Fruit fly (Drosophila melanogaster): ENCODE results near the gene Xrp1.

dm6 chr3R:18910336-18910735 is 4.4 kb upstream of the Xrp1 start:
- no peak for TF ChIP-seq Lpt (GFP tag; optimal IDR thresholded peaks at IDR 0.05)
- no peak for TF ChIP-seq CG6163 (GFP tag; IDR thresholded peaks at IDR 0.05)
- TF ChIP-seq Eip78C (GFP tag), result no peak
- no peak for TF ChIP-seq Sox15 (GFP tag; optimal IDR thresholded peaks at IDR 0.05)
- TF ChIP-seq net (GFP tag; optimal IDR thresholded peaks at IDR 0.05), result no peak
- no peak for TF ChIP-seq Ets96B (tag; optimal IDR thresholded peaks at IDR 0.05)
- TF ChIP-seq CG3919 (GFP tag; optimal IDR thresholded peaks at IDR 0.05), result no peak

Data from whole organism, prepupa.